Fruit fly (Drosophila melanogaster): Measurements from ENCODE around the gene nonA-l.

The nonA-l gene

DNA sequence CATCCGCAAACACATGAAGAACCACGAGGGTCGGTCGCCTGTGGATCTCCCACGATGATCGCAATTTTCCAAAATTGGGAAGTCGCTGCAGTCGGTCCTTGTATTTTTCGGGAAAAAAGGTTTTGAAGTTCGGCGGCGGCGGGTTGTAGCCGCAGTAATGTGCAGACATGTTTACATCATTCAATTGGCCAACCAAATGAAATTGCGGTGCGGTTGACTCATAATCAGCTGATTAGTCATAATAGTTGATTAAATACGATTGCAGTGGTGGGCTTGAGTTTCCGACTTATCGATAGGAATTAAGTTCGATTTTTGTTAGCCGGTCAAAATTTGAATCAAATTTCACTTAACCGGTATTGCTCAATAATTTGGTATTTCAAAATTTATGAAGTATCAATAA is 12.1 kb downstream of the nonA-l start, which contains the start of gene CG14907 (continued):
- TF ChIP-seq CG6813 (GFP tag; optimal IDR thresholded peaks at IDR 0.05) = no peak
- no peak for TF ChIP-seq zf30C (GFP tag; optimal IDR thresholded peaks at IDR 0.05)
- TF ChIP-seq mld (GFP tag; IDR thresholded peaks at IDR 0.05; ENCODE audit: partially characterized antibody) = peak; percentile 44; the same call in 1 of the 3 replicates
- TF ChIP-seq zfh2 (GFP tag; optimal IDR thresholded peaks at IDR 0.05) = no peak
- no peak for TF ChIP-seq CG2875 (GFP tag; optimal IDR thresholded peaks at IDR 0.05)
- no peak for TF ChIP-seq Mrtf (GFP tag; IDR thresholded peaks at IDR 0.05)
- no peak for TF ChIP-seq Aef1 (GFP tag; IDR thresholded peaks at IDR 0.05)
- no peak for TF ChIP-seq luna (GFP tag; optimal IDR thresholded peaks at IDR 0.05)
- no peak for TF ChIP-seq scrt (GFP tag; optimal IDR thresholded peaks at IDR 0.05)
- no peak for TF ChIP-seq Abd-B (GFP tag; optimal IDR thresholded peaks at IDR 0.05)
- TF ChIP-seq klu (GFP tag; IDR thresholded peaks at IDR 0.05) = no peak
- TF ChIP-seq Hsf (GFP tag; optimal IDR thresholded peaks at IDR 0.05) = no peak
- peak; percentile 68 for TF ChIP-seq MBD-R2 (GFP tag; IDR thresholded peaks at IDR 0.05)
- TF ChIP-seq CG1832 (GFP tag; optimal IDR thresholded peaks at IDR 0.05) = no peak
- no peak for TF ChIP-seq ranshi (GFP tag; IDR thresholded peaks at IDR 0.05)
- TF ChIP-seq bigmax (GFP tag; optimal IDR thresholded peaks at IDR 0.05) = no peak
- TF ChIP-seq org-1 (GFP tag; optimal IDR thresholded peaks at IDR 0.05) = no peak
- no peak for TF ChIP-seq CG9876 (GFP tag; optimal IDR thresholded peaks at IDR 0.05)
- TF ChIP-seq amos (GFP tag; IDR thresholded peaks at IDR 0.05; ENCODE audit: partially characterized antibody) = peak; percentile 63; the same call in 1 of the 2 replicates
- TF ChIP-seq CG12744 (GFP tag; optimal IDR thresholded peaks at IDR 0.05) = no peak
- no peak for TF ChIP-seq Sin3A (optimal IDR thresholded peaks at IDR 0.05)
- peak; percentile 70 for TF ChIP-seq unc-4 (GFP tag; IDR thresholded peaks at IDR 0.05; ENCODE audit: partially characterized antibody)
- TF ChIP-seq mirr (GFP tag; optimal IDR thresholded peaks at IDR 0.05) = peak; percentile 36
- no peak for TF ChIP-seq Taf1 (GFP tag; IDR thresholded peaks at IDR 0.05)
- no peak for TF ChIP-seq dpn (GFP tag; optimal IDR thresholded peaks at IDR 0.05)
- TF ChIP-seq dm (GFP tag; optimal IDR thresholded peaks at IDR 0.05) = peak; percentile 61
- no peak for TF ChIP-seq CG11093 (GFP tag; IDR thresholded peaks at IDR 0.05)
- TF ChIP-seq Ada2b (GFP tag; IDR thresholded peaks at IDR 0.05) = no peak
- TF ChIP-seq CG17802 (tag; optimal IDR thresholded peaks at IDR 0.05) = peak; percentile 32
- TF ChIP-seq seq (GFP tag; IDR thresholded peaks at IDR 0.05) = no peak
- TF ChIP-seq Optix (GFP tag; IDR thresholded peaks at IDR 0.05) = no peak
- TF ChIP-seq CG3838 (GFP tag; optimal IDR thresholded peaks at IDR 0.05) = no peak
- TF ChIP-seq CG7963 (GFP tag; IDR thresholded peaks at IDR 0.05; ENCODE audit: partially characterized antibody) = peak; percentile 50; the same call in 1 of the 3 replicates
- TF ChIP-seq CG8290 (GFP tag; optimal IDR thresholded peaks at IDR 0.05) = no peak
- TF ChIP-seq CG8290 (tag; optimal IDR thresholded peaks at IDR 0.05) = no peak
- TF ChIP-seq ab (GFP tag; optimal IDR thresholded peaks at IDR 0.05) = no peak
- peak; percentile 28 for TF ChIP-seq CG12659 (GFP tag; optimal IDR thresholded peaks at IDR 0.05)
- TF ChIP-seq B-H2 (GFP tag; optimal IDR thresholded peaks at IDR 0.05) = no peak
- TF ChIP-seq CG14710 (tag; optimal IDR thresholded peaks at IDR 0.05) = peak; percentile 4
- TF ChIP-seq CG17361 (GFP tag; IDR thresholded peaks at IDR 0.05) = no peak
- no peak for TF ChIP-seq CG32767 (GFP tag; IDR thresholded peaks at IDR 0.05)
- TF ChIP-seq pfk (GFP tag; optimal IDR thresholded peaks at IDR 0.05) = no peak
- peak; percentile 46 for TF ChIP-seq Fer1 (GFP tag; optimal IDR thresholded peaks at IDR 0.05)
- TF ChIP-seq CG6272 (GFP tag; IDR thresholded peaks at IDR 0.05) = no peak
- peak; percentile 78 for TF ChIP-seq Dll (GFP tag; IDR thresholded peaks at IDR 0.05; ENCODE audit: partially characterized antibody)
- TF ChIP-seq Atf3 (GFP tag; optimal IDR thresholded peaks at IDR 0.05) = no peak
- no peak for TF ChIP-seq zfh1 (GFP tag; IDR thresholded peaks at IDR 0.05)
- TF ChIP-seq ci (GFP tag; IDR thresholded peaks at IDR 0.05) = 0 out of 3 replicates have a peak, but pooled peaks have one; percentile 9
- no peak for TF ChIP-seq tap (tag; optimal IDR thresholded peaks at IDR 0.05)
- TF ChIP-seq Dref (GFP tag; IDR thresholded peaks at IDR 0.05) = peak; percentile 76
- TF ChIP-seq HLH4C (GFP tag; IDR thresholded peaks at IDR 0.05; ENCODE audit: partially characterized antibody) = peak; percentile 71
- TF ChIP-seq en (GFP tag; optimal IDR thresholded peaks at IDR 0.05) = no peak

Measured in whole organism, embryonic.